Worm (Caenorhabditis elegans) whole organism, L2 larva: ENCODE results near the gene C17B7.10.

ENCODE experiments used
- elt-1 ChIP-seq: fragments of 150-350 bp; optimal IDR thresholded peaks from 2 replicates; lab custom pipeline; 2014; ENCODE audit warnings: missing biosample characterization, missing genetic modification characterization
- fos-1 ChIP-seq: fragments of 150-350 bp; optimal IDR thresholded peaks from 2 replicates; lab custom pipeline; 2014; ENCODE audit warnings: missing biosample characterization, missing genetic modification characterization
- lin-11 ChIP-seq: fragments of 150-350 bp; sonication (generic microtip); optimal IDR thresholded peaks from 2 replicates; lab custom pipeline; 2014; ENCODE audit warnings: missing biosample characterization, missing genetic modification characterization, inconsistent platforms, mixed read lengths
- lin-13 ChIP-seq: fragments of 150-350 bp; optimal IDR thresholded peaks from 2 replicates; lab custom pipeline; 2014; ENCODE audit warnings: missing biosample characterization, missing genetic modification reagents, missing genetic modification characterization
- nhr-10 ChIP-seq: sonication (generic microtip); optimal IDR thresholded peaks from 2 replicates; lab custom pipeline; 2017; ENCODE audit warnings: missing biosample characterization, missing genetic modification characterization
- nhr-11 ChIP-seq: fragments of 150-350 bp; optimal IDR thresholded peaks from 2 replicates; lab custom pipeline; 2014; ENCODE audit warnings: missing biosample characterization, missing genetic modification characterization
- nhr-12 ChIP-seq: fragments of 150-350 bp; optimal IDR thresholded peaks from 2 replicates; lab custom pipeline; 2014; ENCODE audit warnings: missing biosample characterization, missing genetic modification characterization
- nhr-23 ChIP-seq: fragments of 150-350 bp; optimal IDR thresholded peaks from 2 replicates; lab custom pipeline; 2014; ENCODE audit warnings: missing biosample characterization, missing genetic modification reagents, missing genetic modification characterization
- skn-1 ChIP-seq: sonication (generic microtip); optimal IDR thresholded peaks from 2 replicates; lab custom pipeline; 2017; ENCODE audit warnings: missing biosample characterization, missing genetic modification characterization
- unc-62 ChIP-seq: fragments of 150-350 bp; optimal IDR thresholded peaks from 2 replicates; lab custom pipeline; 2014; ENCODE audit warnings: missing biosample characterization, missing genetic modification reagents, missing genetic modification characterization
- ztf-11 ChIP-seq: sonication (generic microtip); optimal IDR thresholded peaks from 2 replicates; lab custom pipeline; 2017; ENCODE audit warnings: missing biosample characterization, missing genetic modification characterization

ce11 chrV:3362475-3362874, 20.7 kb upstream of the C17B7.10 start, which contains the start of gene C04E12.4:
- TF ChIP-seq lin-11 (no peak), unc-62 (GFP tag; lab: Kevin White, UChicago) (no peak), nhr-11 (tag; lab: Kevin White, UChicago) (no peak), fos-1 (no peak), skn-1 (tag; lab: Kevin White, UChicago) (no peak), nhr-12 (tag; lab: Kevin White, UChicago) (no peak), nhr-23 (tag; lab: Kevin White, UChicago) (no peak), nhr-10 (tag; lab: Kevin White, UChicago) (no peak), lin-13 (GFP tag; lab: Kevin White, UChicago) (no peak), elt-1 (tag; lab: Kevin White, UChicago) (no peak), ztf-11 (tag; lab: Kevin White, UChicago) (no peak)
